Fruit fly (Drosophila melanogaster): ENCODE measurements around the gene Tpr2.

- TF ChIP-seq bab1 (GFP tag; optimal IDR thresholded peaks at IDR 0.05) (no peak), kay (GFP tag; ENCODE audit: borderline replicate concordance) (no peak), pad (GFP tag; optimal IDR thresholded peaks at IDR 0.05) (no peak), cnc (optimal IDR thresholded peaks at IDR 0.05) (no peak), CG12768 (GFP tag; optimal IDR thresholded peaks at IDR 0.05) (no peak), CG5204 (GFP tag; optimal IDR thresholded peaks at IDR 0.05) (no peak), CG14711 (tag; optimal IDR thresholded peaks at IDR 0.05) (no peak), CG33017 (tag; optimal IDR thresholded peaks at IDR 0.05) (no peak), Crg-1 (GFP tag; optimal IDR thresholded peaks at IDR 0.05) (no peak)
Observed at dm6 chr2L:16541318-16541717, 50.0 kb downstream of the Tpr2 start.

Data from whole organism, adult.